Fruit fly (Drosophila melanogaster) whole organism, wandering third instar larva: ENCODE data around the gene Prx1.

ENCODE experiments used
- Abd-B ChIP-seq: fragments of >200 bp; optimal IDR thresholded peaks from 2 replicates; lab custom pipeline; 2017; ENCODE audit warnings: missing biosample characterization, missing genetic modification characterization
- CG32264 ChIP-seq: fragments of 200-800 bp; sonication (Bioruptor generic); optimal IDR thresholded peaks from 2 replicates; lab custom pipeline; 2016; ENCODE audit warnings: missing biosample characterization, missing genetic modification characterization
- CG9705 ChIP-seq: fragments of 200-800 bp; sonication (Bioruptor generic); optimal IDR thresholded peaks from 2 replicates; lab custom pipeline; 2018; ENCODE audit warnings: missing biosample characterization, mild to moderate bottlenecking, missing genetic modification characterization
- Dfd ChIP-seq: fragments of >200 bp; optimal IDR thresholded peaks from 2 replicates; lab custom pipeline; 2017; ENCODE audit warnings: missing biosample characterization, missing genetic modification characterization
- Dif ChIP-seq: fragments of 200-275, 200-300 bp; sonication (Bioruptor generic); optimal IDR thresholded peaks from 2 replicates; lab custom pipeline; 2018; ENCODE audit warnings: missing biosample characterization, missing genetic modification characterization; ENCODE audit not compliant: partially characterized antibody
- GATAd ChIP-seq: sonication (Bioruptor generic); optimal IDR thresholded peaks from 2 replicates; lab custom pipeline; 2016; ENCODE audit warnings: missing biosample characterization, missing genetic modification characterization
- HLH106 ChIP-seq: fragments of 200-800 bp; optimal IDR thresholded peaks from 3 replicates; lab custom pipeline; 2019; ENCODE audit warnings: missing biosample characterization, mild to moderate bottlenecking, missing genetic modification characterization, moderate library complexity
- Hnf4 ChIP-seq: fragments of 200-800 bp; sonication (Bioruptor generic); optimal IDR thresholded peaks from 2 replicates; lab custom pipeline; 2016; ENCODE audit warnings: missing biosample characterization, mild to moderate bottlenecking, missing genetic modification characterization
- Hr78 ChIP-seq: fragments of >200 bp; optimal IDR thresholded peaks from 2 replicates; lab custom pipeline; 2017; ENCODE audit warnings: missing biosample characterization, missing genetic modification characterization
- Hr83 ChIP-seq: fragments of 200-300 bp; sonication (Bioruptor generic); optimal IDR thresholded peaks from 2 replicates; lab custom pipeline; 2016; ENCODE audit warnings: missing biosample characterization, mild to moderate bottlenecking, missing genetic modification characterization, moderate library complexity; ENCODE audit not compliant: poor library complexity, severe bottlenecking
- Jra ChIP-seq: sonication (Bioruptor generic); optimal IDR thresholded peaks from 2 replicates; lab custom pipeline; 2016; ENCODE audit warnings: missing biosample characterization, missing genetic modification characterization
- Mio ChIP-seq: sonication (Bioruptor generic); optimal IDR thresholded peaks from 2 replicates; lab custom pipeline; 2016; ENCODE audit warnings: missing biosample characterization, missing genetic modification characterization
- Myc ChIP-seq: fragments of >200 bp; optimal IDR thresholded peaks from 2 replicates; lab custom pipeline; 2017
- OdsH ChIP-seq: fragments of 200-800 bp; sonication (Bioruptor generic); optimal IDR thresholded peaks from 2 replicates; lab custom pipeline; 2016; ENCODE audit warnings: missing biosample characterization, mild to moderate bottlenecking, missing genetic modification characterization
- Sp1 ChIP-seq: fragments of 200-800 bp; sonication (Bioruptor generic); optimal IDR thresholded peaks from 3 replicates; lab custom pipeline; 2019; ENCODE audit warnings: missing biosample characterization, mild to moderate bottlenecking, missing genetic modification characterization, moderate library complexity
- Vsx2 ChIP-seq: fragments of 200-300, 225-300 bp; sonication (Bioruptor generic); optimal IDR thresholded peaks from 2 replicates; lab custom pipeline; 2018; ENCODE audit warnings: missing biosample characterization, missing genetic modification characterization; ENCODE audit not compliant: partially characterized antibody
- brk ChIP-seq: fragments of 200-800 bp; sonication (Bioruptor generic); optimal IDR thresholded peaks from 2 replicates; lab custom pipeline; 2016; ENCODE audit warnings: missing biosample characterization, mild to moderate bottlenecking, missing genetic modification characterization
- dl ChIP-seq, 2 experiments: fragments of 175-275, 200-275 bp in 1 of 2; fragments of 200-275 bp in 1 of 2; sonication (Bioruptor generic); optimal IDR thresholded peaks; lab custom pipeline; 2018; ENCODE audit warnings: mild to moderate bottlenecking in 2 of 2, missing biosample characterization in 2 of 2, missing genetic modification characterization in 2 of 2, moderate library complexity in 2 of 2; ENCODE audit not compliant: partially characterized antibody in 2 of 2, insufficient read depth in 1 of 2
- dmrt93B ChIP-seq: fragments of 200-800 bp; sonication (Bioruptor generic); optimal IDR thresholded peaks from 2 replicates; lab custom pipeline; 2018; ENCODE audit warnings: missing biosample characterization, mild to moderate bottlenecking, missing genetic modification characterization
- dsf ChIP-seq: sonication (Bioruptor generic); optimal IDR thresholded peaks from 2 replicates; lab custom pipeline; 2016; ENCODE audit warnings: missing biosample characterization, missing genetic modification characterization, borderline replicate concordance
- ey ChIP-seq: fragments of 200-800 bp; sonication (Bioruptor generic); optimal IDR thresholded peaks from 2 replicates; lab custom pipeline; 2016; ENCODE audit warnings: missing biosample characterization, missing genetic modification characterization
- foxo ChIP-seq, 2 experiments: fragments of 200-800 bp; sonication (Bioruptor generic); optimal IDR thresholded peaks; 2 replicates in 1 of 2; 3 replicates in 1 of 2; lab custom pipeline; 2016 to 2017; ENCODE audit warnings: missing biosample characterization in 2 of 2, missing genetic modification characterization in 2 of 2
- fru ChIP-seq: fragments of 200-800 bp; sonication (Bioruptor generic); optimal IDR thresholded peaks from 3 replicates; lab custom pipeline; 2016; ENCODE audit warnings: missing biosample characterization, mild to moderate bottlenecking, missing genetic modification characterization
- lola ChIP-seq: fragments of >200 bp; optimal IDR thresholded peaks from 2 replicates; lab custom pipeline; 2017; ENCODE audit warnings: missing biosample characterization, missing genetic modification characterization
- pan ChIP-seq: fragments of >200 bp; optimal IDR thresholded peaks from 2 replicates; lab custom pipeline; 2017
- psq ChIP-seq: fragments of 200-800 bp; sonication (Bioruptor generic); optimal IDR thresholded peaks from 3 replicates; lab custom pipeline; 2017; ENCODE audit warnings: missing biosample characterization, mild to moderate bottlenecking, missing genetic modification characterization, moderate library complexity
- rgr ChIP-seq: fragments of 200-800 bp; sonication (Bioruptor generic); optimal IDR thresholded peaks from 3 replicates; lab custom pipeline; 2016; ENCODE audit warnings: missing biosample characterization, mild to moderate bottlenecking, missing genetic modification characterization
- sage ChIP-seq: fragments of 200-800 bp; sonication (Bioruptor generic); optimal IDR thresholded peaks from 2 replicates; lab custom pipeline; 2016; ENCODE audit warnings: missing biosample characterization, mild to moderate bottlenecking, missing genetic modification characterization
- sv ChIP-seq: fragments of 200-800 bp; sonication (Bioruptor generic); optimal IDR thresholded peaks from 3 replicates; lab custom pipeline; 2016; ENCODE audit warnings: missing biosample characterization, missing genetic modification characterization
- tai ChIP-seq: sonication (Bioruptor generic); optimal IDR thresholded peaks from 2 replicates; lab custom pipeline; 2016; ENCODE audit warnings: missing biosample characterization, missing genetic modification characterization
- usp ChIP-seq: fragments of >200 bp; optimal IDR thresholded peaks from 2 replicates; lab custom pipeline; 2017; ENCODE audit warnings: missing biosample characterization, missing genetic modification characterization

The Prx1 gene

dm6 chr3L:15199216-15200090 lies 8.2 kb upstream of the Prx1 start:
- TF ChIP-seq Hr78 (GFP tag; lab: Kevin White, UChicago) (no peak), Hr83 (no peak), OdsH (no peak), brk (GFP tag; lab: Kevin White, UChicago) (no peak), GATAd (GFP tag; lab: Kevin White, UChicago) (no peak), Mio (GFP tag; lab: Kevin White, UChicago) (no peak), sv (GFP tag; lab: Kevin White, UChicago) (no peak), Dfd (GFP tag; lab: Kevin White, UChicago) (no peak), ey (no peak), Jra (GFP tag; lab: Kevin White, UChicago) (no peak), HLH106 (no peak), dmrt93B (GFP tag; lab: Kevin White, UChicago) (no peak), Vsx2 (GFP tag; lab: Kevin White, UChicago) (no peak), rgr (no peak), Myc (lab: Kevin White, UChicago) (no peak), fru (GFP tag; lab: Kevin White, UChicago) (no peak), lola (GFP tag; lab: Kevin White, UChicago) (no peak), psq (GFP tag; lab: Kevin White, UChicago) (no peak)

DNA sequence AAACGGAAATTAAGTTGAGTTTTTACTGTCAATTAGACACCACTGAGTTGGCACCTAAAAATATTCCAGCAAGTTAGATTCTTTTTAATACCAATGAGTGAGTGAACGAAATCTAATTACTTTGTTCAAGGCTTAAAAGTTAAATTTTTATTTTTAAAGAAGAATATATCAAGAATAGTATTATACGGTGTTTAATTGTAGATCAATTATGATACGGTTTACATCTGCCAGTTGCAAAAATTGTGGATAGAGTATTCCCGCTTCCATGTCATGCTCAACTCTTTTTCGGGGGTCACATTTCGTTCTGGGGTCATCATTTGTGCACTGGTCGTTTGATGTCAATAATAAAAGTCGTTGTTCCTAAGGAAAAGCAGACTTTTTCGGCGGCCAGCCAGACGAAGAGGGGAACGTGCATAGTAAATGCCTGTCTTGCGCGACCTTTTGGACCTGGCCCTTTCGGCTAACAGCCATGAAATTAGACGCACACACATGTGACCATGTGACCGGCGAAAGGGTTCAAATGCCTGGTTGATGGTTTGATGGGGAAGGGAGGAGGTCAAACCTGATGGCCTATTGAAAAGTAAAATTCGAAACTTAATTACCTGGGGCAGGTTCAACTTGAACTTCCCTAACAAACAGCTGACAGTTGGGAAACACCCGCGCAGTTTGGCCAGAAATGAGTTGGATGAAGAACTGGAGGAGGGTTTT lies 7.2 kb upstream of the Prx1 start:
- TF ChIP-seq CG9705 (GFP tag; lab: Kevin White, UChicago) (no peak), tai (no peak), Vsx2 (GFP tag; lab: Kevin White, UChicago) (no peak), Hnf4 (GFP tag; lab: Kevin White, UChicago) (no peak), lola (GFP tag; lab: Kevin White, UChicago) (no peak), usp (GFP tag; lab: Kevin White, UChicago) (no peak), fru (GFP tag; lab: Kevin White, UChicago) (no peak), sv (GFP tag; lab: Kevin White, UChicago) (no peak), GATAd (GFP tag; lab: Kevin White, UChicago) (no peak), foxo (GFP tag; optimal IDR thresholded peaks at IDR 0.05; lab: Kevin White, UChicago) (no peak), dsf (GFP tag; lab: Kevin White, UChicago) (no peak), HLH106 (no peak)

DNA sequence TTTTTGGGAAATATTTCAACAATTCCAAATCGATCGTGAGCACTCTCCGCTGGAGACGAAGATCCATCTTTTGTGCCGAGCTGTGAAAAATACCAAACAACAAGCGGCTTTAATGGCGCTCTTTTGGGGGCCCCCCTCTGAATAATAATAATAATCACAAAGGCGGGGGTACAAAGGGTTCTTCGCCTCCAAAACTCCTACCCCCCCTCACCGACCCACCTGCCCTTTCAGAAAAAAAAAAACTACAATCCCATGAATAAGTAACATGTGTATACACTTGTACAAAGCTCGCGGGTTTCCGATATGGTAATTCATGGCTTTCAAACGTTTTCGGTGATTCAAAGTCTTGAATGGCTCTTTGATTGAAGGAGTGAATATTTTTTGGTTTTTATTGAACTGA lies 6.3 kb upstream of the Prx1 start:
- no peak for TF ChIP-seq Sp1 (GFP tag; lab: Kevin White, UChicago)
- no peak for TF ChIP-seq lola (GFP tag; lab: Kevin White, UChicago)

DNA sequence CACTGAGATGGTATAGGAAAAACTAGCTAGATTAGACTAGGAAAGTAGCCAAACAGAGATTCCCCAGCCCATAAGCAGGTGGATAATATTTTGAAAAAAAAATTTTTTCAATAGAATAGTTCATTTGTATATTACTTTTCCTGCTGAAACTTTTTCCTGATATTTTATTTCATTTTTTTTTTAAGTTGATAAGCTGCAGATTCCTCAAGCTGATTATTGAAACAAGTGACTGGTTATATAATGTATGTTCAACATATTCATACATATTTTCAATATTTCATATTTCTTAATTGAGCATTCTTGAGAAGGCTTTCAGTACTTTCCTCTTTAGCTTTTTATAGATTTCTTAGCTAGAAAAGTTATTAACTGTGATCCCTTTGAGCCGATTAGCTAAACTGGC lies 4.5 kb upstream of the Prx1 start:
- TF ChIP-seq Dfd (GFP tag; lab: Kevin White, UChicago) (no peak), sv (GFP tag; lab: Kevin White, UChicago) (no peak)

dm6 chr3L:15203585-15203984 lies 4.1 kb upstream of the Prx1 start:
- TF ChIP-seq sage (no peak), Hnf4 (GFP tag; lab: Kevin White, UChicago) (no peak), Vsx2 (GFP tag; lab: Kevin White, UChicago) (no peak), CG32264 (GFP tag; lab: Kevin White, UChicago) (no peak), Dif (GFP tag; lab: Kevin White, UChicago) (no peak), rgr (no peak), Dfd (GFP tag; lab: Kevin White, UChicago) (no peak), psq (GFP tag; lab: Kevin White, UChicago) (no peak), Mio (GFP tag; lab: Kevin White, UChicago) (no peak), sv (GFP tag; lab: Kevin White, UChicago) (no peak), brk (GFP tag; lab: Kevin White, UChicago) (no peak), dl (GFP tag; optimal IDR thresholded peaks at IDR 0.05; lab: Kevin White, UChicago; ENCODE audit: insufficient read depth in 1 of 2, partially characterized antibody in 2 of 2) (no peak), pan (lab: Kevin White, UChicago) (no peak), HLH106 (no peak), Abd-B (no peak), GATAd (GFP tag; lab: Kevin White, UChicago) (no peak), dmrt93B (GFP tag; lab: Kevin White, UChicago) (no peak), fru (GFP tag; lab: Kevin White, UChicago) (no peak)
